Worm (Caenorhabditis elegans): ENCODE results near the gene ttr-54.

- no peak for TF ChIP-seq dao-5 (tag; optimal IDR thresholded peaks at IDR 0.05)
- TF ChIP-seq W03F9.2 (tag; optimal IDR thresholded peaks at IDR 0.05), result no peak
Measured at ce11 chrIV:10110870-10111269, 44.7 kb upstream of the ttr-54 start.

All from whole organism, L4/young adult.